Worm (Caenorhabditis elegans) whole organism, L1 larva: ENCODE measurements around the gene mrpl-35.
A peak's percentile ranks its signal among the peaks of the same experiment; 100 is the strongest.

Source experiments
- C16A3.4 ChIP-seq: fragments of 150-350 bp; optimal IDR thresholded peaks from 2 replicates; lab custom pipeline; 2014; ENCODE audit warnings: missing biosample characterization, missing genetic modification characterization
- aly-2 ChIP-seq: fragments of 150-350 bp; optimal IDR thresholded peaks from 2 replicates; lab custom pipeline; 2014; ENCODE audit warnings: missing biosample characterization, missing genetic modification characterization
- ceh-90 ChIP-seq: sonication (generic microtip); optimal IDR thresholded peaks from 2 replicates; lab custom pipeline; 2016; ENCODE audit warnings: missing genetic modification characterization, missing compliant biosample characterization
- dpl-1 ChIP-seq, 3 experiments: fragments of 150-350 bp in 2 of 3; sonication (generic microtip) in 1 of 3; optimal IDR thresholded peaks; 2 replicates each; lab custom pipeline; 2014 to 2017; ENCODE audit warnings: missing biosample characterization in 3 of 3, missing genetic modification characterization in 3 of 3, missing genetic modification reagents in 3 of 3
- efl-1 ChIP-seq, 4 experiments: fragments of 150-350 bp; optimal IDR thresholded peaks in 3 of 4; peaks in 1 of 4; 1 replicate in 1 of 4; 2 replicates in 3 of 4; lab custom pipeline; 2014; ENCODE audit warnings: missing biosample characterization in 2 of 4, missing genetic modification characterization in 2 of 4, missing genetic modification reagents in 2 of 4
- elt-2 ChIP-seq: sonication (generic microtip); optimal IDR thresholded peaks from 2 replicates; lab custom pipeline; 2016; ENCODE audit warnings: missing genetic modification characterization, mild to moderate bottlenecking, inconsistent platforms, missing compliant biosample characterization, missing genetic modification reagents
- elt-3 ChIP-seq, 6 experiments: fragments of 150-350 bp in 1 of 6; sonication (generic microtip); optimal IDR thresholded peaks; 2 replicates each; lab custom pipeline; 2017 to 2018; ENCODE audit warnings: missing biosample characterization in 6 of 6, missing genetic modification characterization in 6 of 6, inconsistent platforms in 1 of 6
- mdl-1 ChIP-seq, 2 experiments: fragments of 150-350 bp; optimal IDR thresholded peaks; 2 replicates each; lab custom pipeline; 2014 to 2017; ENCODE audit warnings: missing biosample characterization in 2 of 2, missing genetic modification characterization in 2 of 2, inconsistent platforms in 1 of 2
- mep-1 ChIP-seq: fragments of 150-350 bp; optimal IDR thresholded peaks from 2 replicates; lab custom pipeline; 2014; ENCODE audit warnings: missing biosample characterization, missing genetic modification characterization
- nhr-12 ChIP-seq: sonication (generic microtip); optimal IDR thresholded peaks from 2 replicates; lab custom pipeline; 2017; ENCODE audit warnings: missing biosample characterization, missing genetic modification characterization
- nhr-237 ChIP-seq: fragments of 150-350 bp; optimal IDR thresholded peaks from 2 replicates; lab custom pipeline; 2014; ENCODE audit warnings: missing biosample characterization, missing genetic modification characterization
- unc-62 ChIP-seq: fragments of 150-350 bp; optimal IDR thresholded peaks from 2 replicates; lab custom pipeline; 2014; ENCODE audit warnings: missing biosample characterization, missing genetic modification reagents, missing genetic modification characterization
- ztf-11 ChIP-seq, 2 experiments: sonication (generic microtip); optimal IDR thresholded peaks; 2 replicates each; lab custom pipeline; 2016 to 2017; ENCODE audit warnings: missing genetic modification characterization in 2 of 2, missing biosample characterization in 1 of 2, missing compliant biosample characterization in 1 of 2

ce11 chrIII:3499850-3500249, 10.2 kb upstream of the mrpl-35 start:
- no peak for TF ChIP-seq ceh-90 (tag; lab: Kevin White, UChicago)
- TF ChIP-seq efl-1 (optimal IDR thresholded peaks at IDR 0.05; lab: Kevin White, UChicago): peak; percentile 22 to 80
- peak; percentile 1 to 39 for TF ChIP-seq efl-1 (GFP tag; optimal IDR thresholded peaks at IDR 0.05 in 1 of 2; lab: Kevin White, UChicago)
- no peak for TF ChIP-seq mdl-1 (tag; optimal IDR thresholded peaks at IDR 0.05; lab: Kevin White, UChicago)
- no peak for TF ChIP-seq elt-2 (tag; lab: Kevin White, UChicago)
- peak in 1 of 2 experiments; percentile 54 for TF ChIP-seq ztf-11 (tag; optimal IDR thresholded peaks at IDR 0.05; lab: Kevin White, UChicago)
- no peak for TF ChIP-seq unc-62 (GFP tag; lab: Kevin White, UChicago)
- no peak for TF ChIP-seq dpl-1 (GFP tag; optimal IDR thresholded peaks at IDR 0.05; lab: Kevin White, UChicago)
- TF ChIP-seq elt-3 (tag; optimal IDR thresholded peaks at IDR 0.05; lab: Kevin White, UChicago): no peak
- TF ChIP-seq nhr-237 (tag; lab: Kevin White, UChicago): no peak
- no peak for TF ChIP-seq nhr-12 (tag; lab: Kevin White, UChicago)
- no peak for TF ChIP-seq mep-1
- TF ChIP-seq aly-2 (tag; lab: Kevin White, UChicago): no peak
- no peak for TF ChIP-seq C16A3.4 (tag; lab: Kevin White, UChicago)
